Fruit fly (Drosophila melanogaster): Measurements from ENCODE around the gene CG42585.
"Not testable (repeated sequence)": the region's sequence is repeated elsewhere in the genome, so short reads cannot be mapped to it uniquely, and the experiment has no call there.

The CG42585 gene

DNA sequence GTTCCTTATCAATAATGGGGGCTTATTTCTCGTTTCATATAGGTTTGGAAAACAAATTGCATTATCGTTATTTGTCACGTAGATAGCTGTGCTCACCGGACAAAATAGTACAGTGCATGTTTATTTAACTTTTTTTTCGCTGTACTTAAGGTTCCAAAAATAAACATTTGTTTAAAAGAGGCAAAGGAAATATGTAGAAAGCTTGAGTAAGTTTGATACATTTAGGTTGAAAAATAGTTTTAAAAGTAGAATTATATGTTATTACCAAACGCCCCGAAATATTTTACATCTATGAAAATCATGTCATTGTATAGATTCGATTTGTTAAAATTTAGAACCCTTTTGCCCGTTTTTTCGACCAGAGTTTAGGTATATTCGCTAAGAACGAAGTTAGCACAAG, at the start of gene CG42585:
TSS of gene CG42585 (plus strand) at position 301 of the 400 bp plus-strand sequence.
- not testable (repeated sequence) for TF ChIP-seq psq (optimal IDR thresholded peaks at IDR 0.05); pan (optimal IDR thresholded peaks at IDR 0.05); usp (GFP tag; optimal IDR thresholded peaks at IDR 0.05)

DNA sequence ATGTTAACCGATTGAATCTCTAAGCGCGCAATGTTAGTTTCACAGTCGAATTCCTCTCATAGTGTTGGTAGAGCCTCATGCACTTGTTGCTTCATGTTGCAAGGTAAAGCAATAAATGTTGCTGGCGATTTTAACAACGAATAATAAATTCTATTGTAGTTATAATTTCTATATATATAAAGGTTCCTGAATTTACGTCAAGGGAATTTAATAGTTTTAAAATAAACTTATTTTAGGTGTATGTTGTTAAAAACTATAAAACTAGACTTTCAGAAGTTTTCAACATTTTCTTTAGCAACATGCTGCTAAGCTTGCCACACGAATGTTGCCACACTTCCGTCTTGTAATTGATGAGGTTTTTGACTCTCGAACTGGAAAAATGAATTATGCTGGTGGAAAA, 49.4 kb upstream of the CG42585 start:
- TF ChIP-seq Dll (optimal IDR thresholded peaks at IDR 0.05): no peak
- no peak for TF ChIP-seq CG8478 (optimal IDR thresholded peaks at IDR 0.05)
- TF ChIP-seq EcR (GFP tag; optimal IDR thresholded peaks at IDR 0.05): no peak
- no peak for TF ChIP-seq usp (GFP tag; optimal IDR thresholded peaks at IDR 0.05)

DNA sequence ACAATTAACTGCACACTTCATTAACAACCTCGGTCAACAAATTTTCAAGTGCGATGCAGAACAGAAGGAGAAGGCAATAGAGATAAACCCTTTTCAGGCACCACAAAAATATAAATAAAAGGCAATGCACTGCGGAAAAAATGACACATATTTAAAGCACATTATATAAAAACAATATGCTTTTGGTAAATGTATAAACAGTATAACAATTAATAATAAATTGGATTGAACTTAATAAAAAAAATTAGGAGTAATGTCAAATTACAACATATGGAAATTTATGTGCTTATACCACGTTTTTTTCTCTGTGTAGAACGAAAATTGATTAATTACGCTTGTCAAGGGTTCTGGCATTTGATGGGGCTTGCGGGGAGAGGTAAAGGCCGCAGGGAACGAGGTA, 48.9 kb upstream of the CG42585 start:
- TF ChIP-seq Dll (optimal IDR thresholded peaks at IDR 0.05) (no peak), psq (optimal IDR thresholded peaks at IDR 0.05) (no peak), EcR (GFP tag; optimal IDR thresholded peaks at IDR 0.05) (no peak), pan (optimal IDR thresholded peaks at IDR 0.05) (no peak), CG8478 (optimal IDR thresholded peaks at IDR 0.05) (no peak), usp (GFP tag; optimal IDR thresholded peaks at IDR 0.05) (no peak)

DNA sequence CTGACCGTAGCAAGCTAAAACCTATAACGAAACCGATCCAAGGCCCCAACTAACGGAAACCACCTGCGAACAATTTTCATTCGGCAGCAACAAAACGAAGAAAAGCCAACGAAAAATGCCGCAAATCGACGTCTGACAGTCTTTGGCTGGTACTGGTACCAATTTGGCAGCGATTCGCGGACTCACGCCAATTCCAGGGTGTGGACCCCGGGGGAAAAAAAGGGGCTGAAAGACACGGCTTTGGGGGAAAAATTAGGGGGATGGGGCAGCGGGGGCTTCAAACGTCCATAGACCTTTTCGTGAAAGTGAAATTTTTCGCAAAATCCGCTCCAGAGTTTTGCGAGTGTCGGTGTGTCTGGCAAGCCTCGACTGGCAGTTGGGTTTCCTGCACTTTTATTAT, 46.1 kb upstream of the CG42585 start:
- TF ChIP-seq EcR (GFP tag; optimal IDR thresholded peaks at IDR 0.05): no peak
- no peak for TF ChIP-seq usp (GFP tag; optimal IDR thresholded peaks at IDR 0.05)
- TF ChIP-seq psq (optimal IDR thresholded peaks at IDR 0.05): no peak
- TF ChIP-seq pan (optimal IDR thresholded peaks at IDR 0.05): no peak
- TF ChIP-seq Dll (optimal IDR thresholded peaks at IDR 0.05): no peak
- TF ChIP-seq CG8478 (optimal IDR thresholded peaks at IDR 0.05): no peak

DNA sequence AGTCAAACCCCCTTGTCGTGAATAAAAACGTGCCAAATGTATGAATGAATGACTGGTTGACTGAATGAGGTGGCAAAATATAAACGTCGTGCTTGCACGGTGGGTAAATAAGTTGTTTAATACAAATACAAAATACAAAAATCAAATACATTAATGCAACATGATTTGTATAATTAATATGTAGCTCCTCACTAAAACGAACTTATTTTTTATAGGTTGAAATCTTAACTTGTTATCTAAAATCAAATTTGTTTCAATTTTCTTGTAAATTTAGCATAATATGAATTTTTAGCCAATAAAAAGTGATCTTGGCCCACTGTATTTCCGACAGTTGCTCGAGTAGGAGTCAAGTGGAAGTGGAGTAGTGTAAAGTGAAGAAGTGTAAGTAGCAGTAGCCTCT, 41.8 kb upstream of the CG42585 start:
- TF ChIP-seq CG8478 (optimal IDR thresholded peaks at IDR 0.05): no peak
- TF ChIP-seq psq (optimal IDR thresholded peaks at IDR 0.05): no peak
- no peak for TF ChIP-seq Dll (optimal IDR thresholded peaks at IDR 0.05)
- no peak for TF ChIP-seq pan (optimal IDR thresholded peaks at IDR 0.05)
- no peak for TF ChIP-seq EcR (GFP tag; optimal IDR thresholded peaks at IDR 0.05)
- TF ChIP-seq usp (GFP tag; optimal IDR thresholded peaks at IDR 0.05): no peak

DNA sequence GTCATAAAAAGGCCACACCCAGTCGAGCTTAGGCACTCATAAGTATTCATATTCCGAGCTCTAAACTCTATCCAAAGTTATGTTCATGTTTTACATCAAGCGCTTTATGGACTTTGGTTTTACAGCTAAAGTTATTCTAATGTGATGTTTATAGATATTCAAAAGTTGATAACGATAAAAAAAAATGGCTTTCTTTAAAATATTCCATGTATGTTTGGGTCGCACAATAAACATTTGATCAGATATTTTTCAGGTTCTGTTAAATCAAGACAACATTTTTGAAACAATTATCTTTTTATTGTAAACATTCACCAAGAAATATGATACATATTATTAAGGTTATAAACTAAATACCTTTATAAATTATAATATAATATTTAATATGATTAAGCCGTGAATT, 40.7 kb upstream of the CG42585 start:
- no peak for TF ChIP-seq pan (optimal IDR thresholded peaks at IDR 0.05)
- TF ChIP-seq Dll (optimal IDR thresholded peaks at IDR 0.05): no peak
- no peak for TF ChIP-seq usp (GFP tag; optimal IDR thresholded peaks at IDR 0.05)
- TF ChIP-seq EcR (GFP tag; optimal IDR thresholded peaks at IDR 0.05): no peak
- TF ChIP-seq CG8478 (optimal IDR thresholded peaks at IDR 0.05): no peak
- no peak for TF ChIP-seq psq (optimal IDR thresholded peaks at IDR 0.05)

DNA sequence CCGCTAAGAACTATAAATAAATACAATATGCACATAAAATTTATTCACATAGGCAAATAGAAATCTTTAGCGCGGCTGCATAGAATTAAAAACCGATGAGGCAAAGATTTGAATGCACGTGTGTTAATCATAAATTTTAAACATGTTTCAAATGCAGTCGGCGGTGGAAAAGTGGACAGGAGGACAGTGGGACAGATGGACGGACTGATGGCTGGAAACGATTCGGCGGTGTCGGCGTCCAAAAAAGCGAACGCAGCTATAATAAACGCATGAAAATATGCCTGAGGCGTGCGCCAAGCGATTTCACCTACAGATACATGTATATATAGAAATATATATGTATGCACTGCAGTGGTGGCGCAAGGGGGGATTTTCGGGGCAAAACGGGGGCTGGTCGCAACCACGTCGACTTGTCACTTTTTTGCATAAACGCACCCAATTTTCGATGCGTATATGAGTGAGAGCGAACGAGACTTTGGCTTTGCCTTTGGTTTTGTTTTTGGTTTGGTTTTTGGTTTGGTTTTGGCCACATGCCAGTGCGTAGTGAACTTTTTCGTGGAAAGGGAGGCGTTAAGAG, 40.1 kb upstream of the CG42585 start:
- TF ChIP-seq pan (optimal IDR thresholded peaks at IDR 0.05) (no peak), usp (GFP tag; optimal IDR thresholded peaks at IDR 0.05) (no peak), Dll (optimal IDR thresholded peaks at IDR 0.05) (no peak), CG8478 (optimal IDR thresholded peaks at IDR 0.05) (no peak), EcR (GFP tag; optimal IDR thresholded peaks at IDR 0.05) (no peak), psq (optimal IDR thresholded peaks at IDR 0.05) (no peak)

DNA sequence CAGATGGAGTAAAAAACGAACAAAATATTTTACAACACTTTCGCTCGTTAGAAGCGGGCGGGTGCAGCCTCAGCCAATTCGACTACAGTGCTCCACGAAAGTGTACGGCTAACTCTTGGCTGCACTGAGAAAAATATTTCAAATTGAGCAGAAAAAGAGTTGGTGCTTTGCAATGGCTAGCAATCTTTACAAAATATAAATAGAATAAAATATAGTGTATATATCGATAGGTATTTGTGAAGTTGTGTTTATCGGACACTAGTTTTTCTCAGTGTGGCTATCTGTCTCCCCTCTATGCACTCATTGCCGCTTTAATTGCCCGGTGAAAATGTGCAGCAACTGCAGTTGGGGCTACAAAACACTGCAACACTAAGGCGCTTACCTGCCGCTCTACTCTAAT, 38.2 kb upstream of the CG42585 start:
- no peak for TF ChIP-seq Dll (optimal IDR thresholded peaks at IDR 0.05)
- TF ChIP-seq usp (GFP tag; optimal IDR thresholded peaks at IDR 0.05): no peak
- no peak for TF ChIP-seq CG8478 (optimal IDR thresholded peaks at IDR 0.05)
- no peak for TF ChIP-seq pan (optimal IDR thresholded peaks at IDR 0.05)
- no peak for TF ChIP-seq EcR (GFP tag; optimal IDR thresholded peaks at IDR 0.05)
- TF ChIP-seq psq (optimal IDR thresholded peaks at IDR 0.05): no peak

DNA sequence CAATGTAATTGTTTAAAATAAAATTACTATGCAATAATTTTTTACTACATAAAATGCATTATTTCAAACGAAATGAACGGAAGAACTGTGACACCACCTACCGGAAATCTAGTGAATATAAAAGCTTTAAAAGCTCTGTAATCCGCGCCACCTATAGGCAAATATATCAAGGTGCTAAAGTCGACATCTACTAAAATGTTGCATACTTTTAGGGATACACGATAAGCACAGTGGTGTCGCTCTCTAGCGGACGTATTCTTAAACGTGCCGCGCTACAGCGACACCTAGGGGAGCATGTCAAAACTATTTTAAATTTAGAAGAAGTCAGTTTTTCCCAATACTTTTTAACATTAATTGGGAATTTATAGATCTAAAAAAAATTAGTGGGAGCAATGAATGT, 33.5 kb upstream of the CG42585 start:
- TF ChIP-seq Dll (optimal IDR thresholded peaks at IDR 0.05): no peak
- no peak for TF ChIP-seq EcR (GFP tag; optimal IDR thresholded peaks at IDR 0.05)
- no peak for TF ChIP-seq psq (optimal IDR thresholded peaks at IDR 0.05)
- TF ChIP-seq usp (GFP tag; optimal IDR thresholded peaks at IDR 0.05): no peak

DNA sequence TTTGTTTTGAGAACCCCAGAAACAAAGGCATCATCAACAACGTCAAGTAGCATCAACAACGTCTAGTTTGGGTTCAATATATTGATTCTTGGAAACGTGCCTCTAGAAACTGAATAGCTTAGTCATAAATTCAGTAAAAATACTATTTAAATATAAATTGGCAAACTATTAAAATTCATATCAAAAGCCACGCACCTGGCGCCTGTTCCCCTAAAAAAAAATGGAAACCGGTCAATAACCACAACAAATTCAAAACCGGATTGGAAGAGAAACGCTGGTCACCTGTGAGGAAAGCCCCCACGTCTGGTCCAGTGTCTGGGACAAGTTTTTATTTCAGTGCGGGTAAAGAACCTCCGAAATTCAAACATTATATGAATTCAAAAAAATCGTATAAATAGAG, 27.5 kb upstream of the CG42585 start, which contains the start of gene CG15282:
TSS of gene CG15282 (plus strand) at position 227 of the 400 bp plus-strand sequence.
- TF ChIP-seq CG8478 (optimal IDR thresholded peaks at IDR 0.05) (no peak), Dll (optimal IDR thresholded peaks at IDR 0.05) (no peak), psq (optimal IDR thresholded peaks at IDR 0.05) (no peak), pan (optimal IDR thresholded peaks at IDR 0.05) (no peak), usp (GFP tag; optimal IDR thresholded peaks at IDR 0.05) (no peak), EcR (GFP tag; optimal IDR thresholded peaks at IDR 0.05) (no peak)

DNA sequence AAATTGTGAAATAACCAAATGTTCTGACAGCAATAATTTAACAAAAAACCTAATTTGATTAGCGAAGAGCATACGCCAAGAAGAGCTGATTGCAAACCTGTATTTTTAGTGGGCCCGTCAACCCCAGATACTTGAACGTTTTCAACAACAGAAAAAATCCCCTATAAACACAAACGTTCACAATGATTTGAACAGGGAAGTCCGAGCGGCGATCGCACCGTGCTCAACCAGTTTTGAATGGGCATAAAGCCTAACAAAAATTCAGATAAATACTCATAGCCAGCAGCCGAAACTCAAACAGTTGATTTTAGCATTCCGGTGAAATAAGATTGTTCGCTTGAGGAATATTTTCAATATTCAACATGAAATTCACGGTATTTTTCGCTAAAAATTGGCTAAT, 26.2 kb upstream of the CG42585 start, which contains the start of gene CG34165:
TSS of gene CG34165 (plus strand) at position 284 of the 400 bp plus-strand sequence.
- TF ChIP-seq usp (GFP tag; optimal IDR thresholded peaks at IDR 0.05) (no peak), psq (optimal IDR thresholded peaks at IDR 0.05) (no peak), EcR (GFP tag; optimal IDR thresholded peaks at IDR 0.05) (no peak), CG8478 (optimal IDR thresholded peaks at IDR 0.05) (no peak), Dll (optimal IDR thresholded peaks at IDR 0.05) (no peak), pan (optimal IDR thresholded peaks at IDR 0.05) (no peak)

DNA sequence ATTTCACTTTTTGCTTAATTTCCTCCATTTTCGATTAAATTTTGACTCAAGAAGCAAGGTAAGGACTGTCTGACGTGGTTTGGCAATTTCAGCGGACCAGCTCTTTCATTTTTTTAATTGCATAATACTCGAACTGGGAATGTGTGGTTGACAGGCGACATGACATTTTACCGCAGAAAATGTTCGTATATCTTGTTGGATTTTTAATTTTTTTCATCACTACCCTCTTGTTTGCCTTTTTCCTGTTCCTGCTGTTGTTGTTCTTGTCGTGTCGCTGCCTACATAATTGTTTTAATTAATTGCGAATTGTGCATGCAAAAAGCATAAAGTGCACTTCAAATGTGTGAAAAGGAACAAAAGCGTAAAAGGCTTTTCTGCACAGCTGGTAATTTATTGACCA, 9.6 kb upstream of the CG42585 start, which contains the start of gene CG42685:
TSS of gene CG42685 (minus strand) at position 101 of the 400 bp plus-strand sequence.
- TF ChIP-seq CG8478 (optimal IDR thresholded peaks at IDR 0.05) (no peak), psq (optimal IDR thresholded peaks at IDR 0.05) (no peak), EcR (GFP tag; optimal IDR thresholded peaks at IDR 0.05) (no peak), Dll (optimal IDR thresholded peaks at IDR 0.05) (no peak), usp (GFP tag; optimal IDR thresholded peaks at IDR 0.05) (no peak), pan (optimal IDR thresholded peaks at IDR 0.05) (no peak)

DNA sequence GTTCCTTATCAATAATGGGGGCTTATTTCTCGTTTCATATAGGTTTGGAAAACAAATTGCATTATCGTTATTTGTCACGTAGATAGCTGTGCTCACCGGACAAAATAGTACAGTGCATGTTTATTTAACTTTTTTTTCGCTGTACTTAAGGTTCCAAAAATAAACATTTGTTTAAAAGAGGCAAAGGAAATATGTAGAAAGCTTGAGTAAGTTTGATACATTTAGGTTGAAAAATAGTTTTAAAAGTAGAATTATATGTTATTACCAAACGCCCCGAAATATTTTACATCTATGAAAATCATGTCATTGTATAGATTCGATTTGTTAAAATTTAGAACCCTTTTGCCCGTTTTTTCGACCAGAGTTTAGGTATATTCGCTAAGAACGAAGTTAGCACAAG, 4.2 kb upstream of the CG42585 start, which contains the start of gene CG31835:
TSS of gene CG31835 (plus strand) at position 301 of the 400 bp plus-strand sequence.
- not testable (repeated sequence) for TF ChIP-seq usp (GFP tag; optimal IDR thresholded peaks at IDR 0.05); EcR (GFP tag; optimal IDR thresholded peaks at IDR 0.05); pan (optimal IDR thresholded peaks at IDR 0.05)
